Fruit fly (Drosophila melanogaster) whole organism, embryonic: ENCODE results near the gene Tango1.

Source experiments
- Awh ChIP-seq: fragments of 200-800 bp; sonication (Bioruptor generic); IDR thresholded peaks from 2 replicates; pipeline ENCODE4, ENCODE4 v1.3.6; 2022; ENCODE audit warnings: missing biosample characterization, missing genetic modification characterization
- B-H1 ChIP-seq: fragments of 200-800 bp; sonication (Bioruptor generic); IDR thresholded peaks from 3 replicates; pipeline ENCODE4 v1.3.6; 2022; ENCODE audit warnings: missing biosample characterization, missing genetic modification characterization
- CG11504 ChIP-seq: fragments of 200-800 bp; sonication (Bioruptor generic); optimal IDR thresholded peaks from 3 replicates; lab custom pipeline; 2019; ENCODE audit warnings: missing biosample characterization, mild to moderate bottlenecking, missing genetic modification characterization, moderate library complexity
- CG11723 ChIP-seq: fragments of 200-800 bp; sonication (Bioruptor generic); optimal IDR thresholded peaks from 2 replicates; lab custom pipeline; 2017; ENCODE audit warnings: missing biosample characterization, mild to moderate bottlenecking, missing genetic modification characterization
- CG14710 ChIP-seq: fragments of 200-800 bp; sonication (Bioruptor generic); optimal IDR thresholded peaks from 3 replicates; lab custom pipeline; 2019; ENCODE audit warnings: missing biosample characterization, mild to moderate bottlenecking, missing genetic modification characterization, moderate library complexity
- CG15696 ChIP-seq: fragments of 200-800 bp; sonication (Bioruptor generic); optimal IDR thresholded peaks from 2 replicates; lab custom pipeline; 2019; ENCODE audit warnings: missing biosample characterization, mild to moderate bottlenecking, missing genetic modification characterization, moderate library complexity
- CG1603 ChIP-seq: fragments of 200-800 bp; sonication (Bioruptor generic); optimal IDR thresholded peaks from 2 replicates; lab custom pipeline; 2019; ENCODE audit warnings: missing biosample characterization, mild to moderate bottlenecking, missing genetic modification characterization, moderate library complexity
- CG16813 ChIP-seq: fragments of 200-800 bp; sonication (Bioruptor generic); IDR thresholded peaks from 3 replicates; pipeline ENCODE4 v1.3.6; 2022; ENCODE audit warnings: missing biosample characterization, missing genetic modification characterization; ENCODE audit not compliant: partially characterized antibody
- CG17612 ChIP-seq: fragments of 200-800 bp; sonication (Bioruptor generic); IDR thresholded peaks from 2 replicates; pipeline ENCODE4 v1.3.6; 2022; ENCODE audit warnings: missing biosample characterization, missing genetic modification characterization
- CG18764 ChIP-seq: fragments of 200-800 bp; sonication (Bioruptor generic); optimal IDR thresholded peaks from 3 replicates; lab custom pipeline; 2016; ENCODE audit warnings: missing biosample characterization, missing genetic modification characterization
- CG31365 ChIP-seq: fragments of 200-800 bp; sonication (Bioruptor generic); optimal IDR thresholded peaks from 2 replicates; lab custom pipeline; 2018; ENCODE audit warnings: missing biosample characterization, mild to moderate bottlenecking, missing genetic modification characterization
- CG32767 ChIP-seq: fragments of 200-800 bp; sonication (Bioruptor generic); IDR thresholded peaks from 2 replicates; pipeline ENCODE4 v1.3.6; 2022; ENCODE audit warnings: missing biosample characterization, missing genetic modification characterization
- CG3407 ChIP-seq: fragments of 200-800 bp; sonication (Bioruptor generic); optimal IDR thresholded peaks from 2 replicates; lab custom pipeline; 2018; ENCODE audit warnings: missing biosample characterization, mild to moderate bottlenecking, missing genetic modification characterization
- CG34224 ChIP-seq: fragments of 200-800 bp; sonication (Bioruptor generic); IDR thresholded peaks from 3 replicates; pipeline ENCODE4 v1.3.6; 2022; ENCODE audit warnings: missing biosample characterization, missing genetic modification characterization; ENCODE audit not compliant: partially characterized antibody
- CG34376 ChIP-seq: fragments of 200-800 bp; sonication (Bioruptor generic); optimal IDR thresholded peaks from 2 replicates; lab custom pipeline; 2018; ENCODE audit warnings: missing biosample characterization, mild to moderate bottlenecking, missing genetic modification characterization
- CG5953 ChIP-seq: fragments of 200-800 bp; sonication (Bioruptor generic); IDR thresholded peaks from 2 replicates; pipeline ENCODE4 v1.3.6; 2022; ENCODE audit warnings: missing biosample characterization, missing genetic modification characterization
- CG7839 ChIP-seq: fragments of 200-800 bp; sonication (Bioruptor generic); optimal IDR thresholded peaks from 3 replicates; lab custom pipeline; 2018; ENCODE audit warnings: missing biosample characterization, mild to moderate bottlenecking, missing genetic modification characterization, moderate library complexity
- CG8765 ChIP-seq: fragments of 200-800 bp; sonication (Bioruptor generic); IDR thresholded peaks from 2 replicates; pipeline ENCODE4 v1.3.6; 2022; ENCODE audit warnings: missing biosample characterization, missing genetic modification characterization
- CG8924 ChIP-seq: fragments of 200-800 bp; optimal IDR thresholded peaks from 3 replicates; lab custom pipeline; 2019; ENCODE audit warnings: missing biosample characterization, mild to moderate bottlenecking, missing genetic modification characterization, moderate library complexity
- CG9932 ChIP-seq: fragments of 200-800 bp; sonication (Bioruptor generic); IDR thresholded peaks from 2 replicates; pipeline ENCODE4 v1.3.6; 2022; ENCODE audit warnings: missing biosample characterization, missing genetic modification characterization
- CTCF ChIP-seq: fragments of 200-800 bp; sonication (Bioruptor generic); optimal IDR thresholded peaks from 2 replicates; lab custom pipeline; 2017; ENCODE audit warnings: missing biosample characterization, mild to moderate bottlenecking, missing genetic modification characterization, moderate library complexity
- D19A ChIP-seq: fragments of 200-800 bp; optimal IDR thresholded peaks from 3 replicates; lab custom pipeline; 2019; ENCODE audit warnings: missing biosample characterization, mild to moderate bottlenecking, missing genetic modification characterization, moderate library complexity
- Dek ChIP-seq: fragments of 200-800 bp; sonication (Bioruptor generic); optimal IDR thresholded peaks from 3 replicates; lab custom pipeline; 2019; ENCODE audit warnings: missing biosample characterization, mild to moderate bottlenecking, missing genetic modification characterization, moderate library complexity
- ERR ChIP-seq: fragments of 200-800 bp; sonication (Bioruptor generic); optimal IDR thresholded peaks from 2 replicates; lab custom pipeline; 2016; ENCODE audit warnings: missing biosample characterization, missing genetic modification characterization
- Ets65A ChIP-seq: fragments of 200-800 bp; sonication (Bioruptor generic); peaks from one replicate; lab custom pipeline; 2016; ENCODE audit warnings: missing biosample characterization, missing genetic modification characterization
- Ets97D ChIP-seq: fragments of 200-800 bp; sonication (Bioruptor generic); optimal IDR thresholded peaks from 3 replicates; lab custom pipeline; 2016; ENCODE audit warnings: missing biosample characterization, missing genetic modification characterization
- Hand ChIP-seq: fragments of 200-800 bp; sonication (Bioruptor generic); optimal IDR thresholded peaks from 2 replicates; lab custom pipeline; 2017; ENCODE audit warnings: mild to moderate bottlenecking, missing biosample characterization, missing genetic modification reagents, missing genetic modification characterization
- HmgD ChIP-seq: fragments of 200-800 bp; sonication (Bioruptor generic); optimal IDR thresholded peaks from 3 replicates; lab custom pipeline; 2016; ENCODE audit warnings: missing biosample characterization, missing genetic modification characterization
- Mrtf ChIP-seq: fragments of 200-800 bp; sonication (Bioruptor generic); IDR thresholded peaks from 3 replicates; pipeline ENCODE4 v1.3.6; 2022; ENCODE audit warnings: missing biosample characterization, missing genetic modification characterization
- NC2β ChIP-seq: fragments of 200-800 bp; sonication (Bioruptor generic); optimal IDR thresholded peaks from 2 replicates; lab custom pipeline; 2016; ENCODE audit warnings: missing biosample characterization, missing genetic modification characterization
- NFAT ChIP-seq: fragments of 200-800 bp; sonication (Bioruptor generic); IDR thresholded peaks from 2 replicates; pipeline ENCODE4 v1.3.6; 2022; ENCODE audit warnings: missing biosample characterization, missing genetic modification characterization
- Nf-YB ChIP-seq: fragments of 200-800 bp; sonication (Bioruptor generic); optimal IDR thresholded peaks from 3 replicates; lab custom pipeline; 2019; ENCODE audit warnings: missing biosample characterization, mild to moderate bottlenecking, missing genetic modification characterization, moderate library complexity
- Rfx ChIP-seq: fragments of 200-800 bp; sonication (Bioruptor generic); IDR thresholded peaks from 2 replicates; pipeline ENCODE4 v1.3.6; 2022; ENCODE audit warnings: missing biosample characterization, missing genetic modification characterization
- Tbp ChIP-seq: fragments of >200 bp; optimal IDR thresholded peaks from 2 replicates; lab custom pipeline; 2018; ENCODE audit warnings: missing biosample characterization, missing genetic modification characterization
- YL-1 ChIP-seq: fragments of 200-800 bp; sonication (Bioruptor generic); optimal IDR thresholded peaks from 3 replicates; lab custom pipeline; 2017; ENCODE audit warnings: missing biosample characterization, mild to moderate bottlenecking, missing genetic modification characterization
- ap ChIP-seq: fragments of 200-800 bp; sonication (Bioruptor generic); IDR thresholded peaks from 2 replicates; pipeline ENCODE4 v1.3.6; 2022; ENCODE audit warnings: missing biosample characterization, missing genetic modification characterization
- bbx ChIP-seq: fragments of 200-800 bp; sonication (Bioruptor generic); IDR thresholded peaks from 2 replicates; pipeline ENCODE4 v1.3.6; 2022; ENCODE audit warnings: missing biosample characterization, missing genetic modification characterization; ENCODE audit not compliant: partially characterized antibody
- bcd ChIP-seq: fragments of 200-800 bp; sonication (Bioruptor generic); optimal IDR thresholded peaks from 2 replicates; lab custom pipeline; 2017; ENCODE audit warnings: missing biosample characterization, mild to moderate bottlenecking, missing genetic modification characterization
- bigmax ChIP-seq: fragments of 200-800 bp; sonication (Bioruptor generic); optimal IDR thresholded peaks from 2 replicates; lab custom pipeline; 2018; ENCODE audit warnings: missing biosample characterization, mild to moderate bottlenecking, missing genetic modification characterization
- cad ChIP-seq: fragments of >200 bp; optimal IDR thresholded peaks from 2 replicates; lab custom pipeline; 2017; ENCODE audit warnings: missing biosample characterization, missing genetic modification characterization
- cas ChIP-seq: fragments of 200-800 bp; sonication (Bioruptor generic); IDR thresholded peaks from 2 replicates; pipeline ENCODE4 v1.3.6; 2022; ENCODE audit warnings: missing biosample characterization, missing genetic modification characterization
- chm ChIP-seq: fragments of 200-800 bp; sonication (Bioruptor generic); IDR thresholded peaks from 2 replicates; pipeline ENCODE4 v1.3.6; 2022; ENCODE audit warnings: missing biosample characterization, missing genetic modification characterization
- gcm ChIP-seq: fragments of 200-800 bp; sonication (Bioruptor generic); optimal IDR thresholded peaks from 2 replicates; lab custom pipeline; 2019; ENCODE audit warnings: missing biosample characterization, mild to moderate bottlenecking, missing genetic modification characterization, moderate library complexity
- hbn ChIP-seq: fragments of 200-800 bp; sonication (Bioruptor generic); IDR thresholded peaks from 2 replicates; pipeline ENCODE4 v1.3.6; 2022; ENCODE audit warnings: missing biosample characterization, missing genetic modification characterization; ENCODE audit not compliant: partially characterized antibody
- jigr1 ChIP-seq: fragments of 200-800 bp; sonication (Bioruptor generic); IDR thresholded peaks from 3 replicates; pipeline ENCODE4 v1.3.6; 2022; ENCODE audit warnings: missing biosample characterization, missing genetic modification characterization
- lab ChIP-seq: fragments of 200-800 bp; sonication (Bioruptor generic); optimal IDR thresholded peaks from 3 replicates; lab custom pipeline; 2017; ENCODE audit warnings: missing biosample characterization, missing genetic modification characterization, mild to moderate bottlenecking, moderate library complexity, missing genetic modification reagents
- maf-S ChIP-seq: fragments of 200-800 bp; sonication (Bioruptor generic); optimal IDR thresholded peaks from 2 replicates; lab custom pipeline; 2016; ENCODE audit warnings: missing biosample characterization, missing genetic modification characterization
- pho ChIP-seq: fragments of 200-800 bp; sonication (Bioruptor generic); optimal IDR thresholded peaks from 2 replicates; lab custom pipeline; 2016; ENCODE audit warnings: missing biosample characterization, missing genetic modification characterization
- sens ChIP-seq: fragments of 200-800 bp; sonication (Bioruptor generic); peaks from one replicate; lab custom pipeline; 2016; ENCODE audit warnings: missing biosample characterization, missing genetic modification characterization
- sr ChIP-seq: fragments of 200-800 bp; sonication (Bioruptor generic); IDR thresholded peaks from 3 replicates; pipeline ENCODE4 v1.3.6; 2022; ENCODE audit warnings: missing biosample characterization, missing genetic modification characterization
- tin ChIP-seq: fragments of 200-800 bp; sonication (Bioruptor generic); optimal IDR thresholded peaks from 3 replicates; lab custom pipeline; 2016; ENCODE audit warnings: missing biosample characterization, missing genetic modification characterization
- ttk ChIP-seq: fragments of 200-800 bp; sonication (Bioruptor generic); IDR thresholded peaks from 2 replicates; pipeline ENCODE4 v2.1.2; 2022; ENCODE audit warnings: missing biosample characterization, missing genetic modification characterization
- twi ChIP-seq: fragments of 200-800 bp; optimal IDR thresholded peaks from 2 replicates; lab custom pipeline; 2019; ENCODE audit warnings: missing biosample characterization, mild to moderate bottlenecking, missing genetic modification characterization, moderate library complexity

The Tango1 gene

DNA sequence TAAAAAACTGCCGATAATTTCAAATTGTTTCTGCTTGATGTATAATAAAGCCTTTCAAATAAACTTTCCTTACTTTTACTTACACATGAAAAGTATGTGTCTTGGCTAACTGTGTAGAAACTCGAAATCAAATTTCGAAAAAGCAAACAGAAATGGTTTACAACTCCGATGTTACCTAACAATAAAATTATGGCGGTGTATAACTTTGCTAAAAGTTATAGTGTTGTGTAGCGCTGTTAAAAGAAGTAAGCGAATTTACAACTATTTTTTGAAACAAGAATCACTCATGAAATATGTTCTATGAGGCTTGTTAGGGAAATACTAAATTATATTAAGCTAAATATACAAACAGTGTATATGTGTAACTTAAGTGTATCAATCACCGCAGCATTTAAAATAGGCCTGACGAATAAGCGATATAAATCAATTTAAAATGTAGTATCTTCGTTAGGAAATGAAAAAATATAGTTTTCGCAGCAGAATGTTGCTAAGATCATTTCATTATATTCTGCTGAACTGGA, 26.5 kb upstream of the Tango1 start, which contains the start of gene CG34345 (continued):
- peak; percentile 60 for TF ChIP-seq CG1603 (tag; lab: Kevin White, UChicago)
- no peak for TF ChIP-seq CG17612 (GFP tag; lab: Robert Waterston, UW)
- TF ChIP-seq CG8765 (GFP tag; lab: Robert Waterston, UW): no peak
- TF ChIP-seq CG11504: no peak
- TF ChIP-seq Ets97D (GFP tag; lab: Kevin White, UChicago): peak; percentile 86
- no peak for TF ChIP-seq Nf-YB (GFP tag; lab: Kevin White, UChicago)
- TF ChIP-seq ap: no peak
- TF ChIP-seq CTCF (GFP tag; lab: Kevin White, UChicago): peak; percentile 85
- no peak for TF ChIP-seq tin (GFP tag; lab: Kevin White, UChicago)
- no peak for TF ChIP-seq CG7839 (tag; lab: Kevin White, UChicago)
- peak; percentile 50; the same call in 2 of the 3 replicates for TF ChIP-seq CG16813
- TF ChIP-seq sens (GFP tag; lab: Kevin White, UChicago): no peak
- TF ChIP-seq pho (GFP tag; lab: Kevin White, UChicago): no peak
- no peak for TF ChIP-seq bcd (GFP tag; lab: Kevin White, UChicago)
- TF ChIP-seq bigmax: no peak
- no peak for TF ChIP-seq chm (GFP tag; lab: Robert Waterston, UW)
- no peak for TF ChIP-seq lab (GFP tag; lab: Kevin White, UChicago)
- peak; percentile 78 for TF ChIP-seq bbx
- TF ChIP-seq ttk: no peak
- TF ChIP-seq CG34224 (GFP tag; lab: Robert Waterston, UW): peak; percentile 75
- TF ChIP-seq Rfx (GFP tag; lab: Robert Waterston, UW): peak; percentile 52
- no peak for TF ChIP-seq YL-1 (GFP tag; lab: Kevin White, UChicago)
- TF ChIP-seq B-H1 (GFP tag; lab: Robert Waterston, UW): no peak
- no peak for TF ChIP-seq Hand
- TF ChIP-seq CG14710 (tag; lab: Kevin White, UChicago): peak; percentile 54
- no peak for TF ChIP-seq CG3407 (GFP tag; lab: Kevin White, UChicago)
- peak; percentile 58 for TF ChIP-seq Dek (tag; lab: Kevin White, UChicago)
- no peak for TF ChIP-seq CG11723 (GFP tag; lab: Kevin White, UChicago)
- no peak for TF ChIP-seq gcm (GFP tag; lab: Kevin White, UChicago)
- TF ChIP-seq hbn (GFP tag; lab: Robert Waterston, UW): peak; percentile 72
- TF ChIP-seq cas (GFP tag; lab: Robert Waterston, UW): no peak
- no peak for TF ChIP-seq CG5953 (GFP tag; lab: Robert Waterston, UW)
- TF ChIP-seq sr (GFP tag; lab: Robert Waterston, UW): no peak
- no peak for TF ChIP-seq CG15696 (tag; lab: Kevin White, UChicago)
- TF ChIP-seq maf-S: peak; percentile 6
- TF ChIP-seq CG31365: no peak
- TF ChIP-seq Awh (GFP tag; lab: Robert Waterston, UW): no peak
- TF ChIP-seq jigr1 (GFP tag; lab: Robert Waterston, UW): no peak
- TF ChIP-seq Mrtf (GFP tag; lab: Robert Waterston, UW): no peak
- TF ChIP-seq Ets65A (GFP tag; lab: Kevin White, UChicago): peak; percentile 77
- TF ChIP-seq CG9932 (GFP tag; lab: Robert Waterston, UW): peak; percentile 31; the same call in 1 of the 2 replicates
- TF ChIP-seq CG8924 (tag; lab: Kevin White, UChicago): no peak
- no peak for TF ChIP-seq ERR
- TF ChIP-seq CG18764: no peak
- TF ChIP-seq CG34376 (GFP tag; lab: Kevin White, UChicago): no peak
- TF ChIP-seq NC2β (GFP tag; lab: Kevin White, UChicago): no peak
- TF ChIP-seq D19A (tag; lab: Kevin White, UChicago): no peak
- TF ChIP-seq cad (GFP tag; lab: Kevin White, UChicago): no peak
- TF ChIP-seq Tbp (GFP tag; lab: Kevin White, UChicago): no peak
- TF ChIP-seq HmgD (GFP tag; lab: Kevin White, UChicago): peak; percentile 20
- no peak for TF ChIP-seq NFAT
- no peak for TF ChIP-seq twi (tag; lab: Kevin White, UChicago)
- no peak for TF ChIP-seq CG32767
